Worm (Caenorhabditis elegans) whole organism, L2 larva: Measurements from ENCODE around the gene shn-1.

Experiments used
- aly-2 ChIP-seq: fragments of 150-350 bp; optimal IDR thresholded peaks from 2 replicates; lab custom pipeline; 2014; ENCODE audit warnings: missing biosample characterization, missing genetic modification characterization
- ztf-11 ChIP-seq: sonication (generic microtip); optimal IDR thresholded peaks from 2 replicates; lab custom pipeline; 2017; ENCODE audit warnings: missing biosample characterization, missing genetic modification characterization

ce11 chrII:11438417-11438816, 47.7 kb upstream of the shn-1 start, which contains the start of gene vha-6:
- TF ChIP-seq aly-2, result no peak
- TF ChIP-seq ztf-11, result no peak
